Worm (Caenorhabditis elegans) whole organism, midembryonic: Measurements from ENCODE around the gene W07A12.8.
A peak's percentile ranks its signal among the peaks of the same experiment; 100 is the strongest.

Experiments used
- T22C8.4 ChIP-seq: fragments of 200-800 bp; sonication (Bioruptor generic); IDR thresholded peaks from 2 replicates; pipeline ENCODE4 v1.3.6; 2022; ENCODE audit warnings: missing genetic modification characterization, missing compliant biosample characterization
- cog-1 ChIP-seq: sonication (generic microtip); optimal IDR thresholded peaks from 2 replicates; lab custom pipeline; 2016; ENCODE audit warnings: missing genetic modification characterization, missing compliant biosample characterization
- flt-1 ChIP-seq: fragments of 200-800 bp; sonication (Bioruptor generic); IDR thresholded peaks from 2 replicates; pipeline ENCODE4 v1.3.6; 2022; ENCODE audit warnings: missing genetic modification characterization, missing compliant biosample characterization
- klf-2 ChIP-seq: fragments of 200-800 bp; sonication (Bioruptor generic); conservative IDR thresholded peaks from 2 replicates; pipeline ENCODE4 v1.3.6; 2022; ENCODE audit warnings: missing genetic modification reagents, missing genetic modification characterization, missing compliant biosample characterization
- med-1 ChIP-seq: sonication (generic microtip); optimal IDR thresholded peaks from 2 replicates; lab custom pipeline; 2017; ENCODE audit warnings: missing genetic modification characterization, mild to moderate bottlenecking, missing compliant biosample characterization, antibody characterized with exemption, missing genetic modification reagents; ENCODE audit not compliant: insufficient read depth
- ref-1 ChIP-seq: fragments of 200-800 bp; sonication (Bioruptor generic); conservative IDR thresholded peaks from 2 replicates; pipeline ENCODE4 v1.3.6; 2022; ENCODE audit warnings: missing genetic modification reagents, missing genetic modification characterization, missing compliant biosample characterization
- tab-1 ChIP-seq: fragments of 200-800 bp; sonication (Bioruptor generic); IDR thresholded peaks from 2 replicates; pipeline ENCODE4 v1.3.6; 2022; ENCODE audit warnings: missing genetic modification characterization, missing compliant biosample characterization
- ztf-23 ChIP-seq: fragments of 200-800 bp; sonication (Bioruptor generic); IDR thresholded peaks from 2 replicates; pipeline ENCODE4 v1.3.6; 2022; ENCODE audit warnings: missing genetic modification reagents, missing genetic modification characterization, missing compliant biosample characterization
- ztf-29 ChIP-seq: fragments of 200-800 bp; sonication (Bioruptor generic); IDR thresholded peaks from 2 replicates; pipeline ENCODE4 v1.3.6; 2022; ENCODE audit warnings: missing genetic modification reagents, missing genetic modification characterization, missing compliant biosample characterization

Gene W07A12.8

DNA sequence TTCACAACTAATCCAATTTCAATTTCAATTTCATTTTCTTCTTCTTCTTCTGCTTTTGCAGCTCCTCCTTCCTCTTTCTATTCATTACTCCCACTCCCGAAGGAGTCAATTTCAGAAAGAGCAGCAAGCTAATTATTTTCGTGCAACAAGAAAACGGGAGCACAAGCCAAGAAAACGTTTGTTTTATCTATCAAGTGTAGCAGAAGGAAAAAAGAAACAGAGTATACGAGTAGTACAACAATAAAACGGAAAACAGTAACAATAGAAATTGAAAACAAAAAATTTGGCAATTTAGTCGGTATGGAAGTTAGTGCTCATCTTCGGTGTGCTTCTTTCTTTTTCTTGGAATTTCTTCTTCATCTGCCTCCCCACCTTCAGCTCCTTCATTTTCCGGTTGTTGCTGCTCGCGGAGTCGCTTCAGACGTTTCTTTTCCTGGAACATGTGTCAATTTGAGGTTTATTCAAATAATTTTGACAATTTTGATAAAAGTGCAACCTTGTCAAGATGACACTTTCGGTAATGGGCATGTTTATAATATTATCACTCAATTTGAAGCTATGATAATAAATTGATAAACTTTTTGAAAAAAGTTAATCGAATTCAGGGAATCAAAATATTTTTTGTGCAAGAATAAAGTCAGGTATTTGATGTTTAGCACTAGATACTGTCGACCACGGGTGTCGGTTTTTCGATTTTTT lies at the start of gene W07A12.8:
TSS of gene W07A12.8 (minus strand) at position 51 of the 699 bp plus-strand sequence.
- no peak for TF ChIP-seq ref-1 (GFP tag; lab: Robert Waterston, UW)
- TF ChIP-seq med-1 (GFP tag; lab: Kevin White, UChicago) = no peak
- no peak for TF ChIP-seq tab-1 (GFP tag; lab: Robert Waterston, UW)
- TF ChIP-seq ztf-29 = no peak
- no peak for TF ChIP-seq cog-1 (tag; lab: Kevin White, UChicago)
- 0 out of 2 replicates have a peak, but pooled peaks have one; percentile 5 for TF ChIP-seq flt-1 (GFP tag; lab: Robert Waterston, UW)
- TF ChIP-seq T22C8.4 = no peak
- no peak for TF ChIP-seq ztf-23

DNA sequence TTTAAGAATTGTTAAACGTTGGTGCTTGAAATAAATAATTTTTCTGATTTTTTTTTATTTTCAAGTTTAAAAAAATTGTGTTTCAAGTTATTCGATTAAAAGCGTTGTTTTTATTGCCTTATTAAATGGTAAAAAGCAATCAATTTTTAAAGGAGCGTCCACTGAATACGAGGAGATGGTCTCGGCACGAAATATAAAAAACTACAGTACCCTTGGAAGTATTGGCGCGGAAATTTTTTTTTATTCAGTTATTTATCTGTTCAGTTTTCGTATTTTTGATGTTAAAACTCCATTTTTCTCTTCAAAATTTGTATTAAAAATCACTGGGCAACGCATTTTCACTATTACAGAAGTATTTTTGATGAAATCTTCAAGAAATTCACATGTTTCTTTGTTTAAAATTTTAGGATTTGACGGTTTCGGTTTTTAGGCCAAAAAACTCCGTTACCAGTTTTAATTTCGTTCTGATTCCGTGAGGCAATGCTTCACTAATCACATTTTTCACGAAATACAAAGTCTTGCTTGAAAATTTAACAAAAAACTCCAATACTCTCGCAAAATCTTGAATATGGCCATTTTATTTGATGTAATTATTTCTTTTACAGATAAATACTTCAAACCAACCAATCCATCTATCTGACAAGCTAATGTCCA lies 47.6 kb upstream of the W07A12.8 start, which contains the start of gene znfx-1:
TSS of gene znfx-1 (plus strand) at position 604 of the 654 bp plus-strand sequence.
- no peak for TF ChIP-seq med-1 (GFP tag; lab: Kevin White, UChicago)
- no peak for TF ChIP-seq ztf-29
- no peak for TF ChIP-seq ref-1 (GFP tag; lab: Robert Waterston, UW)
- TF ChIP-seq ztf-23 = no peak
- no peak for TF ChIP-seq tab-1 (GFP tag; lab: Robert Waterston, UW)
- no peak for TF ChIP-seq cog-1 (tag; lab: Kevin White, UChicago)
- TF ChIP-seq flt-1 (GFP tag; lab: Robert Waterston, UW) = no peak
- TF ChIP-seq T22C8.4 = no peak
- TF ChIP-seq klf-2 (GFP tag; lab: Robert Waterston, UW) = no peak

DNA sequence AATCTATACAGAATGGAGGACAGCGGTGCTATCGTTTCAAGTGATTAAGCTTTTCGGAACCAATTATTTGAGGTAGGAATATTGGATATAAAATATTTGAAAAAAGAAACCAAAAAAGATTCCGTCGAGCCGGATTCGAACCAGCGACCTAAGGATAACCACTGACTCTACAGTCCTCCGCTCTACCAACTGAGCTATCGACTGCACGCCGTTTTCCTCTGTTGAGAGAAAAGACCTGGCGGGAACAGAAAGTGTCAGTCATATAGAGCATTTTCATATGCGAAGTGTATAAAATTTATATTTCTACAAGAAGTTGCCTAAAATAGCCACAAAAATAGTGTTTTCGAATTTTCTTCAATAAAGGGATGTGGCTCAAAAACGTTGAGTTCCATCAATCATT lies 46.1 kb upstream of the W07A12.8 start:
- TF ChIP-seq flt-1 (GFP tag; lab: Robert Waterston, UW) (no peak), med-1 (GFP tag; lab: Kevin White, UChicago) (no peak), klf-2 (GFP tag; lab: Robert Waterston, UW) (no peak), T22C8.4 (no peak), tab-1 (GFP tag; lab: Robert Waterston, UW) (no peak), ref-1 (GFP tag; lab: Robert Waterston, UW) (no peak), cog-1 (tag; lab: Kevin White, UChicago) (no peak), ztf-29 (no peak), ztf-23 (no peak)

- TF ChIP-seq tab-1 (GFP tag; lab: Robert Waterston, UW) = no peak
- no peak for TF ChIP-seq klf-2 (GFP tag; lab: Robert Waterston, UW)
These were observed 44.5 kb upstream of the W07A12.8 start, which contains the start of gene ZK1067.4 for ce11 chrII:9210076-9210475. Gene ZK1067.4, plus strand, starts transcription at chrII:9210376.

- no peak for TF ChIP-seq klf-2 (GFP tag; lab: Robert Waterston, UW)
- no peak for TF ChIP-seq med-1 (GFP tag; lab: Kevin White, UChicago)
- no peak for TF ChIP-seq ztf-23
- TF ChIP-seq flt-1 (GFP tag; lab: Robert Waterston, UW) = no peak
- TF ChIP-seq T22C8.4 = no peak
- no peak for TF ChIP-seq cog-1 (tag; lab: Kevin White, UChicago)
- TF ChIP-seq ref-1 (GFP tag; lab: Robert Waterston, UW) = no peak
- TF ChIP-seq tab-1 (GFP tag; lab: Robert Waterston, UW) = no peak
- no peak for TF ChIP-seq ztf-29
These were observed 31.6 kb upstream of the W07A12.8 start, which contains the start of gene let-23 for ce11 chrII:9197212-9197611. Gene let-23, plus strand, starts transcription at chrII:9197512.

ce11 chrII:9196325-9196724 lies 30.7 kb upstream of the W07A12.8 start:
- no peak for TF ChIP-seq ztf-23
- TF ChIP-seq tab-1 (GFP tag; lab: Robert Waterston, UW) = no peak
- no peak for TF ChIP-seq med-1 (GFP tag; lab: Kevin White, UChicago)
- no peak for TF ChIP-seq T22C8.4
- no peak for TF ChIP-seq cog-1 (tag; lab: Kevin White, UChicago)
- no peak for TF ChIP-seq klf-2 (GFP tag; lab: Robert Waterston, UW)
- TF ChIP-seq ztf-29 = no peak
- no peak for TF ChIP-seq flt-1 (GFP tag; lab: Robert Waterston, UW)
- no peak for TF ChIP-seq ref-1 (GFP tag; lab: Robert Waterston, UW)

ce11 chrII:9194195-9194594 lies 28.6 kb upstream of the W07A12.8 start, which contains the start of gene twk-4:
Gene twk-4, minus strand, starts transcription at chrII:9194295.
- TF ChIP-seq tab-1 (GFP tag; lab: Robert Waterston, UW) (no peak), ztf-23 (no peak)

DNA sequence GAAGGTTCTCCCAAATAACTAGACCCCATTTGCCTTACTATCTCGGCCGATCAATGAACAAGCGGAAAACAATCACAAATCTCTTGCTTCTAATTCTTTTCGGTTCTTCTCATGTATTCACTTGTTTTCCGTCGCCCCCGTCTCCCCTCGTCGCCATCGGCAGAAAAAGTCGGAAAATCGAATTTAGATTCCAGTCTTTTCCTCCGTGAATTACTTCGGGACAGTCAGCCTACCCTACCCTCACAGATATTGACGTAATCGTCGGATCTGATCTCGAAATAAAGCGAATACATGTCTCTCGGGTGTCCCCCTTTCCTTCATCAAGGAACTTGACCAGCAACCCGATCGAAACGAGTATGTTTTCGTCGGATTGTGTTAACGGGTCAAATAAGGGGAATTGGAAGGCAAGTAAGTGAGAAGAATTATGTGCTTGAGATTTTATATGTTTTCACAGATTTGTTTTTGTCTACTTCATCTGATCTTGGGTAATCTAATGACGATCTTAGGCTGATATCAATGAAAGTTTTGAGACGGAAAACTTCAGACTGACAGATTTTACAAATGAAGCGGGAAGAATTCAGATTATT lies 25.0 kb upstream of the W07A12.8 start:
- TF ChIP-seq med-1 (GFP tag; lab: Kevin White, UChicago) = no peak
- TF ChIP-seq flt-1 (GFP tag; lab: Robert Waterston, UW) = no peak
- no peak for TF ChIP-seq cog-1 (tag; lab: Kevin White, UChicago)
- no peak for TF ChIP-seq ztf-23
- no peak for TF ChIP-seq tab-1 (GFP tag; lab: Robert Waterston, UW)
- no peak for TF ChIP-seq ztf-29
- TF ChIP-seq klf-2 (GFP tag; lab: Robert Waterston, UW) = no peak
- no peak for TF ChIP-seq ref-1 (GFP tag; lab: Robert Waterston, UW)
- no peak for TF ChIP-seq T22C8.4

- no peak for TF ChIP-seq ztf-29
- no peak for TF ChIP-seq flt-1 (GFP tag; lab: Robert Waterston, UW)
These were observed 24.0 kb upstream of the W07A12.8 start for ce11 chrII:9189648-9190047.
